Fruit fly (Drosophila melanogaster): ENCODE data around the gene CG33509.

- TF ChIP-seq cnc (optimal IDR thresholded peaks at IDR 0.05) = no peak
- TF ChIP-seq CG5204 (GFP tag; optimal IDR thresholded peaks at IDR 0.05) = no peak
- no peak for TF ChIP-seq tj (GFP tag; optimal IDR thresholded peaks at IDR 0.05)
- TF ChIP-seq kay (GFP tag; ENCODE audit: borderline replicate concordance) = no peak
- TF ChIP-seq cic (GFP tag; optimal IDR thresholded peaks at IDR 0.05) = no peak
- no peak for TF ChIP-seq CG14711 (tag; optimal IDR thresholded peaks at IDR 0.05)
- no peak for TF ChIP-seq pad (GFP tag; optimal IDR thresholded peaks at IDR 0.05)
- TF ChIP-seq CG7101 (tag; optimal IDR thresholded peaks at IDR 0.05) = no peak
- no peak for TF ChIP-seq ovo (GFP tag; optimal IDR thresholded peaks at IDR 0.05)
- no peak for TF ChIP-seq CG7045 (GFP tag; optimal IDR thresholded peaks at IDR 0.05)
- TF ChIP-seq CG12768 (GFP tag; optimal IDR thresholded peaks at IDR 0.05) = no peak
- TF ChIP-seq CG1620 (GFP tag; optimal IDR thresholded peaks at IDR 0.05) = no peak
- TF ChIP-seq bab1 (GFP tag; optimal IDR thresholded peaks at IDR 0.05) = no peak
Measured at dm6 chr2L:21052783-21053463, 33.4 kb downstream of the CG33509 start, which contains the start of gene Itgbn.

Measured in whole organism, adult.